Worm (Caenorhabditis elegans) whole organism, L2 larva: Measurements from ENCODE around the gene Y14H12A.2.
A peak's percentile ranks its signal among the peaks of the same experiment; 100 is the strongest.

Experiments used
- F13H6.1 ChIP-seq: sonication (generic microtip); optimal IDR thresholded peaks from 2 replicates; lab custom pipeline; 2016; ENCODE audit warnings: missing genetic modification characterization, missing compliant biosample characterization
- Y55F3AM.14 ChIP-seq: fragments of 200-800 bp; sonication (Bioruptor generic); optimal IDR thresholded peaks from 2 replicates; lab custom pipeline; 2018; ENCODE audit warnings: mild to moderate bottlenecking, missing genetic modification characterization, missing compliant biosample characterization
- ZK546.5 ChIP-seq: sonication (generic microtip); optimal IDR thresholded peaks from 2 replicates; lab custom pipeline; 2017; ENCODE audit warnings: missing biosample characterization, missing genetic modification characterization
- alr-1 ChIP-seq: fragments of 150-350 bp; optimal IDR thresholded peaks from 2 replicates; lab custom pipeline; 2014; ENCODE audit warnings: missing biosample characterization, missing genetic modification characterization
- ama-1 ChIP-seq: fragments of 150-350 bp; optimal IDR thresholded peaks from 2 replicates; lab custom pipeline; 2018; ENCODE audit warnings: inconsistent platforms
- ceh-82 ChIP-seq: fragments of 150-350 bp; optimal IDR thresholded peaks from 2 replicates; lab custom pipeline; 2014; ENCODE audit warnings: missing biosample characterization, missing genetic modification characterization
- crh-2 ChIP-seq: sonication (generic microtip); optimal IDR thresholded peaks from 2 replicates; lab custom pipeline; 2017; ENCODE audit warnings: missing biosample characterization, missing genetic modification characterization
- dmd-4 ChIP-seq: sonication (generic microtip); optimal IDR thresholded peaks from 2 replicates; lab custom pipeline; 2017; ENCODE audit warnings: missing biosample characterization, missing genetic modification characterization
- egl-27 ChIP-seq: sonication (generic microtip); optimal IDR thresholded peaks from 3 replicates; lab custom pipeline; 2017; ENCODE audit warnings: missing biosample characterization, missing genetic modification reagents, missing genetic modification characterization
- elt-1 ChIP-seq: fragments of 150-350 bp; optimal IDR thresholded peaks from 2 replicates; lab custom pipeline; 2014; ENCODE audit warnings: missing biosample characterization, missing genetic modification characterization
- elt-3 ChIP-seq: sonication (generic microtip); optimal IDR thresholded peaks from 2 replicates; lab custom pipeline; 2017; ENCODE audit warnings: missing biosample characterization, missing genetic modification characterization
- fos-1 ChIP-seq: fragments of 150-350 bp; optimal IDR thresholded peaks from 2 replicates; lab custom pipeline; 2014; ENCODE audit warnings: missing biosample characterization, missing genetic modification characterization
- gmeb-1 ChIP-seq: fragments of 150-350 bp; optimal IDR thresholded peaks from 2 replicates; lab custom pipeline; 2014; ENCODE audit warnings: missing biosample characterization, missing genetic modification characterization
- lin-11 ChIP-seq: fragments of 150-350 bp; sonication (generic microtip); optimal IDR thresholded peaks from 2 replicates; lab custom pipeline; 2014; ENCODE audit warnings: missing biosample characterization, missing genetic modification characterization, inconsistent platforms, mixed read lengths
- lin-13 ChIP-seq: fragments of 150-350 bp; optimal IDR thresholded peaks from 2 replicates; lab custom pipeline; 2014; ENCODE audit warnings: missing biosample characterization, missing genetic modification reagents, missing genetic modification characterization
- lin-39 ChIP-seq: fragments of 150-350 bp; optimal IDR thresholded peaks from 2 replicates; lab custom pipeline; 2014; ENCODE audit warnings: missing biosample characterization, missing genetic modification reagents, missing genetic modification characterization
- lsy-2 ChIP-seq, 2 experiments: fragments of 150-350 bp in 1 of 2; sonication (generic microtip) in 1 of 2; optimal IDR thresholded peaks; 2 replicates each; lab custom pipeline; 2014 to 2017; ENCODE audit warnings: missing biosample characterization in 2 of 2, missing genetic modification characterization in 2 of 2
- mbf-1 ChIP-seq: sonication (generic microtip); optimal IDR thresholded peaks from 2 replicates; lab custom pipeline; 2017; ENCODE audit warnings: missing biosample characterization, missing genetic modification characterization
- mdl-1 ChIP-seq, 2 experiments: fragments of 150-350 bp in 1 of 2; sonication (generic microtip) in 1 of 2; optimal IDR thresholded peaks; 2 replicates each; lab custom pipeline; 2017; ENCODE audit warnings: missing biosample characterization in 2 of 2, missing genetic modification characterization in 2 of 2
- nhr-11 ChIP-seq: fragments of 150-350 bp; optimal IDR thresholded peaks from 2 replicates; lab custom pipeline; 2014; ENCODE audit warnings: missing biosample characterization, missing genetic modification characterization
- nhr-12 ChIP-seq: fragments of 150-350 bp; optimal IDR thresholded peaks from 2 replicates; lab custom pipeline; 2014; ENCODE audit warnings: missing biosample characterization, missing genetic modification characterization
- nhr-129 ChIP-seq: fragments of 150-350 bp; optimal IDR thresholded peaks from 2 replicates; lab custom pipeline; 2014; ENCODE audit warnings: missing biosample characterization, missing genetic modification characterization
- nhr-21 ChIP-seq: fragments of 150-350 bp; optimal IDR thresholded peaks from 2 replicates; lab custom pipeline; 2014; ENCODE audit warnings: missing biosample characterization, missing genetic modification characterization
- nhr-23 ChIP-seq: fragments of 150-350 bp; optimal IDR thresholded peaks from 2 replicates; lab custom pipeline; 2014; ENCODE audit warnings: missing biosample characterization, missing genetic modification reagents, missing genetic modification characterization
- nhr-237 ChIP-seq: fragments of 150-350 bp; optimal IDR thresholded peaks from 2 replicates; lab custom pipeline; 2014; ENCODE audit warnings: missing biosample characterization, missing genetic modification characterization
- nhr-6 ChIP-seq: fragments of 150-350 bp; optimal IDR thresholded peaks from 2 replicates; lab custom pipeline; 2014; ENCODE audit warnings: missing biosample characterization, missing genetic modification characterization
- peb-1 ChIP-seq: fragments of 150-350 bp; optimal IDR thresholded peaks from 2 replicates; lab custom pipeline; 2014; ENCODE audit warnings: missing biosample characterization, missing genetic modification characterization
- skn-1 ChIP-seq: sonication (generic microtip); optimal IDR thresholded peaks from 2 replicates; lab custom pipeline; 2017; ENCODE audit warnings: missing biosample characterization, missing genetic modification characterization
- sma-3 ChIP-seq: sonication (generic microtip); optimal IDR thresholded peaks from 2 replicates; lab custom pipeline; 2016; ENCODE audit warnings: missing genetic modification reagents, missing genetic modification characterization, missing compliant biosample characterization
- snpc-4 ChIP-seq: fragments of 150-350 bp; optimal IDR thresholded peaks from 2 replicates; lab custom pipeline; 2014; ENCODE audit warnings: missing biosample characterization, missing genetic modification characterization
- unc-39 ChIP-seq: fragments of 150-350 bp; optimal IDR thresholded peaks from 2 replicates; lab custom pipeline; 2014; ENCODE audit warnings: missing biosample characterization, missing genetic modification characterization
- unc-55 ChIP-seq: fragments of 150-350 bp; sonication (generic microtip); optimal IDR thresholded peaks from 3 replicates; lab custom pipeline; 2014; ENCODE audit warnings: missing biosample characterization, missing genetic modification reagents, missing genetic modification characterization
- zag-1 ChIP-seq: fragments of 150-350 bp; optimal IDR thresholded peaks from 2 replicates; lab custom pipeline; 2014; ENCODE audit warnings: missing biosample characterization, missing genetic modification characterization
- ztf-1 ChIP-seq: fragments of 200-800 bp; sonication (Bioruptor generic); conservative IDR thresholded peaks from 2 replicates; pipeline ENCODE4 v1.3.6; 2022; ENCODE audit warnings: missing genetic modification characterization, missing compliant biosample characterization
- ztf-4 ChIP-seq: fragments of 150-350 bp; optimal IDR thresholded peaks from 2 replicates; lab custom pipeline; 2014; ENCODE audit warnings: missing biosample characterization, missing genetic modification characterization

The Y14H12A.2 gene

ce11 chrII:3992029-3992428, 2.6 kb upstream of the Y14H12A.2 start:
- TF ChIP-seq unc-39 (tag; lab: Kevin White, UChicago) (no peak), fos-1 (peak; percentile 61), F13H6.1 (tag; lab: Kevin White, UChicago) (no peak)

DNA sequence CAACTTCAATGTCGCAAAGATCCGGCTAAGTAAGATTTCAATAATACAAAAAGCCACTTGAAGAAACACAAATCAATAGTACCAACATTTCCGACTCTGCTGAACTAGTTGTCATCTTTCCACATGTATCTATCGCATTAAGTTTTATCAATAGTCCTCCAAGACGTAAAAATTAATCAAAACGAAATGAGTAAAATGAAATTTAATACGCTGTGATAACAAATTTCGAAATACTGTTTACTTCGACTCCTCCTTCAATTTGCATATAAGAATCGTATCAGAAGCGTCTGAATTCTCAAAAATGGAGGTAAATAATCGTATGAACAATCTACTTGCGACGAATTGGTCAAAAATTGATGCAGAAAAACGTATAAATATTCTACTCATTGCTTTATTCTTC, 1.2 kb upstream of the Y14H12A.2 start:
- no peak for TF ChIP-seq ztf-1 (GFP tag; lab: Robert Waterston, UW)
- peak; percentile 81 for TF ChIP-seq fos-1
- no peak for TF ChIP-seq mdl-1 (tag; optimal IDR thresholded peaks at IDR 0.05; lab: Kevin White, UChicago)
- TF ChIP-seq F13H6.1 (tag; lab: Kevin White, UChicago) = no peak
- no peak for TF ChIP-seq alr-1 (tag; lab: Kevin White, UChicago)
- TF ChIP-seq, all 48 proteins: peak for 1

- TF ChIP-seq nhr-6 (tag; lab: Kevin White, UChicago) (no peak), fos-1 (peak; percentile 49), peb-1 (no peak)
Observed at ce11 chrII:3986906-3987305, 2.6 kb downstream of the Y14H12A.2 start, which contains the start of gene K10G6.5. TSS of gene K10G6.5 (plus strand) at chrII:3987250.

- TF ChIP-seq gmeb-1 (tag; lab: Kevin White, UChicago) = no peak
- no peak for TF ChIP-seq lin-11 (tag; lab: Kevin White, UChicago)
- TF ChIP-seq unc-39 (tag; lab: Kevin White, UChicago) = no peak
- TF ChIP-seq Y55F3AM.14 (GFP tag; lab: Kevin White, UChicago) = no peak
- TF ChIP-seq F13H6.1 (tag; lab: Kevin White, UChicago) = no peak
- TF ChIP-seq egl-27 (tag; lab: Kevin White, UChicago) = no peak
- TF ChIP-seq skn-1 = no peak
- no peak for TF ChIP-seq snpc-4
- TF ChIP-seq peb-1 = no peak
- no peak for TF ChIP-seq elt-1 (tag; lab: Kevin White, UChicago)
- no peak for TF ChIP-seq alr-1 (tag; lab: Kevin White, UChicago)
- no peak for TF ChIP-seq crh-2
- no peak for TF ChIP-seq ceh-82 (tag; lab: Kevin White, UChicago)
- TF ChIP-seq nhr-11 = no peak
- TF ChIP-seq ama-1 = no peak
- no peak for TF ChIP-seq sma-3 (GFP tag; lab: Kevin White, UChicago)
- no peak for TF ChIP-seq zag-1
- TF ChIP-seq mbf-1 (tag; lab: Kevin White, UChicago) = no peak
Observed at ce11 chrII:3984242-3984641, 5.2 kb downstream of the Y14H12A.2 start.

DNA sequence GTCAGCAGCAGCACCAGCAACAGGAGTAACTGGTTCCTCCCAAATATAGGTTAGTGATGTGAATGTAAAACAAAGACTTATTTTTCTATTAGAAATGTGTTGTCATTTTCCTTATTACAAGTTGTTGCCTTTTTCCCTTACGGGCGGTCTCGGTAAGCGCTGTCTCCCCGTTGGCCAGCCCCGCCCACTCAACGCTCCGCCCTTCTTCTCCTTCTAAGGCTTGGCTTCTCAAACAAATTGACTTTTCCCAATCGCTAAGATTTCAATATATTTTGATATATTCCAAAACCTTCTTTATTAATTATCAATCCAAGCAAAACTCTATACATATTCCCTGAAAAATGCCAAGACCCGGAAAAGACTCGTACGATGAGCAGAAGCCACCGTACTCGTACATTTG, 7.2 kb downstream of the Y14H12A.2 start, which contains the start of gene lin-31:
Gene lin-31 (plus strand): TSS at position 237 of the 400 bp plus-strand sequence.
- TF ChIP-seq F13H6.1 (tag; lab: Kevin White, UChicago) (no peak), lin-39 (no peak), ztf-4 (tag; lab: Kevin White, UChicago) (no peak), lin-13 (GFP tag; lab: Kevin White, UChicago) (no peak)

DNA sequence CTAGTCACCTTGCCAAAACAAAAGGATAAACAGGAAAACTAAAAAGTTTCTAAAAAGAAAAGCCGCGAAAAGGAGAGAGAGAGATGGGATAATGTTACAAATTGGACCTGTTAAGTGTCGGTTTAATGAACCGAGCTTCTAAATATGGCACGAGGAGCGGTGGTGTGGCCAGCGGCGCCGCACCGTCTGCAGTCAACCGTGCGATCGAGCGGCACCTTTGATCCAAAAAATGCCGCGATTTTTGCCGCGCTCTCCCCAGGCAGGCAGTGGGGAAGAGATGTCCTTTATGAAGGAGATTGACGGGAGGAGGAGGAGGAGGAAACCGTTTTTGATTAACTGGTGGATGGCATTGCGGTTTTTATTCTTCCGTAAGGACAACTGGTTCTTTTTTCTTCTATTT, 9.1 kb downstream of the Y14H12A.2 start:
- TF ChIP-seq gmeb-1 (tag; lab: Kevin White, UChicago) (no peak), lin-39 (no peak), nhr-21 (tag; lab: Kevin White, UChicago) (no peak), nhr-11 (no peak), mbf-1 (tag; lab: Kevin White, UChicago) (no peak), ZK546.5 (tag; lab: Kevin White, UChicago) (no peak), nhr-129 (tag; lab: Kevin White, UChicago) (no peak), elt-3 (tag; lab: Kevin White, UChicago) (no peak), lsy-2 (tag; optimal IDR thresholded peaks at IDR 0.05; lab: Kevin White, UChicago) (no peak), snpc-4 (no peak), elt-1 (tag; lab: Kevin White, UChicago) (no peak), nhr-12 (tag; lab: Kevin White, UChicago) (no peak), Y55F3AM.14 (GFP tag; lab: Kevin White, UChicago) (no peak), nhr-237 (tag; lab: Kevin White, UChicago) (no peak), dmd-4 (tag; lab: Kevin White, UChicago) (no peak), skn-1 (no peak), unc-55 (GFP tag; lab: Kevin White, UChicago) (no peak), F13H6.1 (tag; lab: Kevin White, UChicago) (no peak), nhr-23 (tag; lab: Kevin White, UChicago) (no peak)
